Worm (Caenorhabditis elegans): ENCODE measurements around the gene Y110A2AL.6.

DNA sequence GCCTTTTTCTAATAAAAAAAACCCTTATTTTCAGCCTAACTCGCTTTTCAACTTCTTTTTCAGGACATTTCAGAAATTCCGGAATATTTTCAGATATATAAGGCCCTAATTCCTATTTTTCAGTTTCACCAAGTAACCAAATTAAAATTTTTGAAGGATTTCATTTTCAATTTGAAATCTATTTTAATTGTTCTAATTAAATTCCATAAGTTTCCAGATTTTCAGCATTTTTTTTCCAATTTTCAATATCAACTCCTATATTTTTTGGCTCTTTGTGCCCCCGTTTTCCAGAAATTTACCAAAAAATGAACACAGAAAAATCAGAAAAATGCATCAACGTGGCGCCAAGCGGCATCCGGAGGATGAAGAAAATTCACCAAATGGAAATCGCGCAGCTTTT is 33.4 kb upstream of the Y110A2AL.6 start, which contains the start of gene Y110A2AL.1:
- TF ChIP-seq ztf-4 (tag; optimal IDR thresholded peaks at IDR 0.05) (no peak), ama-1 (optimal IDR thresholded peaks at IDR 0.05) (no peak)

Data from whole organism, L3 larva.